Worm (Caenorhabditis elegans) whole organism, late embryonic: Measurements from ENCODE around the gene C36A4.4.

Experiments
- C38D4.7 ChIP-seq: fragments of 200-800 bp; sonication (Bioruptor generic); optimal IDR thresholded peaks from 2 replicates; lab custom pipeline; 2018; ENCODE audit warnings: mild to moderate bottlenecking, missing genetic modification characterization, moderate library complexity, missing compliant biosample characterization
- F13H6.1 ChIP-seq: sonication (generic microtip); optimal IDR thresholded peaks from 2 replicates; lab custom pipeline; 2016; ENCODE audit warnings: missing genetic modification characterization, missing compliant biosample characterization
- ama-1 ChIP-seq: fragments of 150-350 bp; optimal IDR thresholded peaks from 2 replicates; lab custom pipeline; 2014
- ceh-24 ChIP-seq: sonication (generic microtip); optimal IDR thresholded peaks from 2 replicates; lab custom pipeline; 2016; ENCODE audit warnings: mild to moderate bottlenecking, missing genetic modification characterization, missing compliant biosample characterization
- fkh-6 ChIP-seq: sonication (generic microtip); optimal IDR thresholded peaks from 2 replicates; lab custom pipeline; 2016; ENCODE audit warnings: missing genetic modification characterization, missing compliant biosample characterization
- hlh-30 ChIP-seq: sonication (generic microtip); optimal IDR thresholded peaks from 2 replicates; lab custom pipeline; 2017; ENCODE audit warnings: antibody characterized with exemption, missing genetic modification characterization, missing compliant biosample characterization; ENCODE audit not compliant: insufficient read depth
- nfya-1 ChIP-seq: sonication (generic microtip); optimal IDR thresholded peaks from 2 replicates; lab custom pipeline; 2017; ENCODE audit warnings: missing genetic modification characterization, mild to moderate bottlenecking, missing compliant biosample characterization, antibody characterized with exemption, moderate library complexity
- nhr-232 ChIP-seq: sonication (generic microtip); optimal IDR thresholded peaks from 2 replicates; lab custom pipeline; 2016; ENCODE audit warnings: missing genetic modification characterization, missing compliant biosample characterization
- pat-9 ChIP-seq: fragments of 200-800 bp; sonication (Bioruptor generic); optimal IDR thresholded peaks from 2 replicates; lab custom pipeline; 2018; ENCODE audit warnings: mild to moderate bottlenecking, missing genetic modification characterization, moderate library complexity, missing compliant biosample characterization
- pha-4 ChIP-seq: fragments of 150-350 bp; optimal IDR thresholded peaks from 2 replicates; lab custom pipeline; 2018; ENCODE audit warnings: missing biosample characterization, missing genetic modification reagents, missing genetic modification characterization
- unc-3 ChIP-seq, 2 experiments: fragments of 200-800 bp in 1 of 2; sonication (Bioruptor generic) in 1 of 2; sonication (generic microtip) in 1 of 2; conservative IDR thresholded peaks in 1 of 2; optimal IDR thresholded peaks in 1 of 2; 2 replicates each; pipeline versions ENCODE4 v1.3.6 to Lab custom; 2016 to 2022; ENCODE audit warnings: missing compliant biosample characterization in 2 of 2, missing genetic modification characterization in 2 of 2, missing genetic modification reagents in 1 of 2

DNA sequence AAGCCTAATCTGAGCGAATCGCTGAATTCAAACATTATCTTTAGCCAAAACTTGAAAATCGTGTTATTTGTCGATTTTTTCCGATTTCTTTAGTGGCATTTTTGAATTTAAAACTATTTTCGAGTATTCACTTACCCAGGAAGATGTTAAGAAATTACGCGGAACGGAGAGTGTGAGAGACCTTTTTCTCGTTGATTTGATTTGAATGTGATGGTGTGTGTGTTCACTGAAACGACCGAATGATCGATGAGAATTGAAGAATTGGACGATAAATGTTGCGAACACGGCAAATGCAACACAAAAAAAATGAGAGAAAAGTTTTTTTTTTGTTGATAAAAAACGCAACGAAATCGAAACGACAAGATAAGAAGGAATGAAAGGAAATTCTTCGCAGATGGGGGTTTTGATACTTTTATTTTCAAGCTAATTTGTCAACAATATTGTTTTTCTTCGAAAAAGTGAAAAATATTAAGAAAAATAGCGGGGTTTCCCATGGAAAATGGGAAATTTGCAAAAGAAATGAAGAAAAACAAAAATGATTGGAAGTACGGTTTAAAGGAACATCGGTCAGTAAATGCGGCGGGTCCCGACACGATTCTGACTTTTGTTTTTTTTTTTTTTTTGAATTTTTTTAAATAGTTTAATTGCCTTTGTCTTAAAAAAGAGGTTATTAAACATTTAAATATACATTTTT lies 43.0 kb downstream of the C36A4.4 start, which contains the start of gene mtm-3:
- TF ChIP-seq ama-1 (lab: Kevin White, UChicago) = no peak
- no peak for TF ChIP-seq pat-9 (tag; lab: Kevin White, UChicago)
- TF ChIP-seq F13H6.1 (tag; lab: Kevin White, UChicago) = no peak
- no peak for TF ChIP-seq fkh-6 (tag; lab: Kevin White, UChicago)
- no peak for TF ChIP-seq C38D4.7 (GFP tag; lab: Kevin White, UChicago)
- TF ChIP-seq unc-3 (GFP tag; conservative IDR thresholded peaks at IDR 0.05; lab: Robert Waterston, UW) = no peak
- TF ChIP-seq unc-3 (tag; optimal IDR thresholded peaks at IDR 0.05; lab: Kevin White, UChicago) = no peak
- TF ChIP-seq pha-4 = no peak
- TF ChIP-seq nhr-232 (tag; lab: Kevin White, UChicago) = no peak
- no peak for TF ChIP-seq hlh-30 (tag; lab: Kevin White, UChicago)
- no peak for TF ChIP-seq ceh-24 (tag; lab: Kevin White, UChicago)
- no peak for TF ChIP-seq nfya-1
